Fruit fly (Drosophila melanogaster): Measurements from ENCODE around the gene CG9356.
A peak's percentile ranks its signal among the peaks of the same experiment; 100 is the strongest.

Gene CG9356

dm6 chr3R:9390201-9390600, 13.9 kb downstream of the CG9356 start (continued):
- no peak for TF ChIP-seq fd64A (GFP tag; optimal IDR thresholded peaks at IDR 0.05)
- no peak for TF ChIP-seq D19B (GFP tag; optimal IDR thresholded peaks at IDR 0.05)
- no peak for TF ChIP-seq Nf-YA (GFP tag; IDR thresholded peaks at IDR 0.05)
- TF ChIP-seq Spps (tag; optimal IDR thresholded peaks at IDR 0.05), result no peak
- no peak for TF ChIP-seq Sox100B (GFP tag; optimal IDR thresholded peaks at IDR 0.05)
- TF ChIP-seq CG15514 (GFP tag; optimal IDR thresholded peaks at IDR 0.05), result peak; percentile 51
- no peak for TF ChIP-seq stc (GFP tag; IDR thresholded peaks at IDR 0.05)
- TF ChIP-seq CG9437 (GFP tag; optimal IDR thresholded peaks at IDR 0.05), result no peak
- no peak for TF ChIP-seq dm (GFP tag; optimal IDR thresholded peaks at IDR 0.05)
- TF ChIP-seq hkb (optimal IDR thresholded peaks at IDR 0.05), result no peak
- no peak for TF ChIP-seq hkb (GFP tag; IDR thresholded peaks at IDR 0.05)
- peak; percentile 63 for TF ChIP-seq Vsx1 (GFP tag; optimal IDR thresholded peaks at IDR 0.05)
- TF ChIP-seq Fer3 (tag; optimal IDR thresholded peaks at IDR 0.05), result peak; percentile 20
- peak; percentile 7 for TF ChIP-seq CG6254 (GFP tag; optimal IDR thresholded peaks at IDR 0.05)
- TF ChIP-seq CG15479 (GFP tag; optimal IDR thresholded peaks at IDR 0.05), result no peak
- TF ChIP-seq CG7372 (GFP tag; IDR thresholded peaks at IDR 0.05), result no peak
- no peak for TF ChIP-seq crp (GFP tag; optimal IDR thresholded peaks at IDR 0.05)
- peak; percentile 59 for TF ChIP-seq BtbVII (GFP tag; optimal IDR thresholded peaks at IDR 0.05)
- no peak for TF ChIP-seq ci (GFP tag; IDR thresholded peaks at IDR 0.05)
- peak; percentile 0 for TF ChIP-seq CG7839 (tag; optimal IDR thresholded peaks at IDR 0.05)
- no peak for TF ChIP-seq ato (GFP tag; IDR thresholded peaks at IDR 0.05; ENCODE audit: partially characterized antibody)
- TF ChIP-seq CG10209 (GFP tag; optimal IDR thresholded peaks at IDR 0.05), result peak; percentile 5
- no peak for TF ChIP-seq inv (GFP tag; IDR thresholded peaks at IDR 0.05; ENCODE audit: partially characterized antibody)
- TF ChIP-seq CG4617 (GFP tag; optimal IDR thresholded peaks at IDR 0.05; ENCODE audit: borderline replicate concordance), result no peak
- TF ChIP-seq wdn (GFP tag; IDR thresholded peaks at IDR 0.05), result no peak
- TF ChIP-seq CG15269 (tag; optimal IDR thresholded peaks at IDR 0.05), result peak; percentile 5
- no peak for TF ChIP-seq CG14710 (tag; optimal IDR thresholded peaks at IDR 0.05)
- peak; percentile 26 for TF ChIP-seq Meics (GFP tag; optimal IDR thresholded peaks at IDR 0.05)
- peak; percentile 40 for TF ChIP-seq CG2678 (tag; optimal IDR thresholded peaks at IDR 0.05)
- TF ChIP-seq CG8290 (GFP tag; optimal IDR thresholded peaks at IDR 0.05), result no peak
- TF ChIP-seq CG8290 (tag; optimal IDR thresholded peaks at IDR 0.05), result peak in 1 of 2 experiments; percentile 14
- TF ChIP-seq kah (GFP tag; optimal IDR thresholded peaks at IDR 0.05), result no peak
- peak; percentile 37 for TF ChIP-seq CG7987 (GFP tag; optimal IDR thresholded peaks at IDR 0.05)
- TF ChIP-seq odd (GFP tag; optimal IDR thresholded peaks at IDR 0.05), result peak; percentile 6
- no peak for TF ChIP-seq CG10274 (GFP tag; optimal IDR thresholded peaks at IDR 0.05)
- TF ChIP-seq chinmo (GFP tag; IDR thresholded peaks at IDR 0.05; ENCODE audit: partially characterized antibody), result 0 out of 4 replicates have a peak, but pooled peaks have one; percentile 15
- peak; percentile 65 for TF ChIP-seq Med (GFP tag)
- no peak for TF ChIP-seq Taf1 (GFP tag; IDR thresholded peaks at IDR 0.05)
- peak; percentile 51 for TF ChIP-seq CG6813 (GFP tag; optimal IDR thresholded peaks at IDR 0.05)
- TF ChIP-seq sisA (GFP tag; IDR thresholded peaks at IDR 0.05), result no peak
- peak; percentile 54 for TF ChIP-seq caup (GFP tag; optimal IDR thresholded peaks at IDR 0.05; ENCODE audit: severe bottlenecking)
- TF ChIP-seq Ravus (GFP tag; IDR thresholded peaks at IDR 0.05), result no peak
- TF ChIP-seq CHES-1-like (GFP tag; optimal IDR thresholded peaks at IDR 0.05), result no peak
- TF ChIP-seq sima (GFP tag; optimal IDR thresholded peaks at IDR 0.05), result no peak
- no peak for TF ChIP-seq dysf (GFP tag; IDR thresholded peaks at IDR 0.05)
- TF ChIP-seq CG11695 (GFP tag; IDR thresholded peaks at IDR 0.05), result no peak
- TF ChIP-seq CG17568 (GFP tag; optimal IDR thresholded peaks at IDR 0.05), result peak; percentile 46
- no peak for TF ChIP-seq mld (GFP tag; IDR thresholded peaks at IDR 0.05; ENCODE audit: partially characterized antibody)
- TF ChIP-seq gt (GFP tag; IDR thresholded peaks at IDR 0.05), result no peak
- TF ChIP-seq vfl (GFP tag; optimal IDR thresholded peaks at IDR 0.05), result no peak
- no peak for TF ChIP-seq CG31441 (GFP tag; IDR thresholded peaks at IDR 0.05)

Data from whole organism, embryonic.